Fruit fly (Drosophila melanogaster) whole organism, wandering third instar larva: ENCODE results near the gene Acp62F.

Experiments used
- Abd-B ChIP-seq: fragments of >200 bp; optimal IDR thresholded peaks from 2 replicates; lab custom pipeline; 2017; ENCODE audit warnings: missing biosample characterization, missing genetic modification characterization
- CG32264 ChIP-seq: fragments of 200-800 bp; sonication (Bioruptor generic); optimal IDR thresholded peaks from 2 replicates; lab custom pipeline; 2016; ENCODE audit warnings: missing biosample characterization, missing genetic modification characterization
- Dfd ChIP-seq: fragments of >200 bp; optimal IDR thresholded peaks from 2 replicates; lab custom pipeline; 2017; ENCODE audit warnings: missing biosample characterization, missing genetic modification characterization
- Hr78 ChIP-seq: fragments of >200 bp; optimal IDR thresholded peaks from 2 replicates; lab custom pipeline; 2017; ENCODE audit warnings: missing biosample characterization, missing genetic modification characterization
- Jra ChIP-seq: sonication (Bioruptor generic); optimal IDR thresholded peaks from 2 replicates; lab custom pipeline; 2016; ENCODE audit warnings: missing biosample characterization, missing genetic modification characterization
- Myc ChIP-seq: fragments of >200 bp; optimal IDR thresholded peaks from 2 replicates; lab custom pipeline; 2017
- br ChIP-seq: fragments of 200-800 bp; sonication (Bioruptor generic); optimal IDR thresholded peaks from 2 replicates; lab custom pipeline; 2016; ENCODE audit warnings: missing biosample characterization, missing genetic modification characterization
- ey ChIP-seq: fragments of 200-800 bp; sonication (Bioruptor generic); optimal IDR thresholded peaks from 2 replicates; lab custom pipeline; 2016; ENCODE audit warnings: missing biosample characterization, missing genetic modification characterization
- fru ChIP-seq: fragments of 200-800 bp; sonication (Bioruptor generic); optimal IDR thresholded peaks from 3 replicates; lab custom pipeline; 2016; ENCODE audit warnings: missing biosample characterization, mild to moderate bottlenecking, missing genetic modification characterization
- h ChIP-seq: fragments of 200-800 bp; sonication (Bioruptor generic); optimal IDR thresholded peaks from 3 replicates; lab custom pipeline; 2016; ENCODE audit warnings: missing biosample characterization, mild to moderate bottlenecking, missing genetic modification characterization
- lola ChIP-seq: fragments of >200 bp; optimal IDR thresholded peaks from 2 replicates; lab custom pipeline; 2017; ENCODE audit warnings: missing biosample characterization, missing genetic modification characterization
- psq ChIP-seq: fragments of 200-800 bp; sonication (Bioruptor generic); optimal IDR thresholded peaks from 3 replicates; lab custom pipeline; 2017; ENCODE audit warnings: missing biosample characterization, mild to moderate bottlenecking, missing genetic modification characterization, moderate library complexity
- sv ChIP-seq: fragments of 200-800 bp; sonication (Bioruptor generic); optimal IDR thresholded peaks from 3 replicates; lab custom pipeline; 2016; ENCODE audit warnings: missing biosample characterization, missing genetic modification characterization
- woc ChIP-seq: sonication (Bioruptor generic); optimal IDR thresholded peaks from 2 replicates; lab custom pipeline; 2016; ENCODE audit warnings: missing biosample characterization, mild to moderate bottlenecking, missing genetic modification characterization

DNA sequence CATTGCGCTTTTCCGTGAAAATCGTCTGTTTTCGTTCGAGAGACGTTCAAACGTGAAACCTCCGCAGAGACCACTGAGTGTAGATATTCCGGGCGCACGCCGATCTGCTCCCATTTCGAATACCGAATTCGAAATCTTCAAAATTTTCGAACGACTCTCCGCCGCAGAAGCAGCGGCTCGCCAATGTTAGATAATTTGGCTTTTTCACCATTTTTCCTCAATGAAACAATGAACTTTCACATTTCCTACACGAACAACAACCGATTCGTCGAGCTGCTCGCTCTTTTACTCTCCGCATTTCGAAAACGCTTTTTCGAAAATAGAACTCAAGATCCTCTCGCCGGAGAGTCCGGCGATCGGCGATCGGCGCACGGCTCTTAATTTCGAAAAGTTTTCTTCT lies 22.6 kb downstream of the Acp62F start:
- TF ChIP-seq br = no peak
- no peak for TF ChIP-seq Myc (lab: Kevin White, UChicago)
- TF ChIP-seq lola (GFP tag; lab: Kevin White, UChicago) = no peak
- TF ChIP-seq woc (GFP tag; lab: Kevin White, UChicago) = no peak
- no peak for TF ChIP-seq Abd-B
- TF ChIP-seq ey = no peak
- TF ChIP-seq fru (GFP tag; lab: Kevin White, UChicago) = no peak
- no peak for TF ChIP-seq Hr78 (GFP tag; lab: Kevin White, UChicago)
- TF ChIP-seq Jra = no peak
- TF ChIP-seq psq = no peak
- TF ChIP-seq CG32264 (GFP tag; lab: Kevin White, UChicago) = no peak
- no peak for TF ChIP-seq h (GFP tag; lab: Kevin White, UChicago)
- TF ChIP-seq Dfd = no peak
- no peak for TF ChIP-seq sv (GFP tag; lab: Kevin White, UChicago)
